Fruit fly (Drosophila melanogaster): Measurements from ENCODE around the gene AdoR.
A peak's percentile ranks its signal among the peaks of the same experiment; 100 is the strongest.

Gene AdoR

dm6 chr3R:30189836-30190235, 40.4 kb upstream of the AdoR start (continued):
- peak; percentile 80 for TF ChIP-seq CG12769 (tag; optimal IDR thresholded peaks at IDR 0.05)
- no peak for TF ChIP-seq MESR4 (GFP tag; optimal IDR thresholded peaks at IDR 0.05)
- no peak for TF ChIP-seq sima (GFP tag; optimal IDR thresholded peaks at IDR 0.05)
- peak; percentile 46 for TF ChIP-seq Fer2 (tag; optimal IDR thresholded peaks at IDR 0.05)
- TF ChIP-seq CG13296 (GFP tag; optimal IDR thresholded peaks at IDR 0.05): peak; percentile 68
- peak; percentile 31 for TF ChIP-seq sug (tag; optimal IDR thresholded peaks at IDR 0.05)
- no peak for TF ChIP-seq ftz-f1 (GFP tag; optimal IDR thresholded peaks at IDR 0.05)
- peak; percentile 13 for TF ChIP-seq CG1647 (GFP tag; optimal IDR thresholded peaks at IDR 0.05)
- TF ChIP-seq NfI (GFP tag; optimal IDR thresholded peaks at IDR 0.05): peak; percentile 73
- TF ChIP-seq schlank (tag; optimal IDR thresholded peaks at IDR 0.05): no peak
- TF ChIP-seq CG12155 (GFP tag; optimal IDR thresholded peaks at IDR 0.05): peak; percentile 54
- peak; percentile 60 for TF ChIP-seq odd (GFP tag; optimal IDR thresholded peaks at IDR 0.05)
- TF ChIP-seq CG17328 (GFP tag; IDR thresholded peaks at IDR 0.05): peak; percentile 79
- no peak for TF ChIP-seq CG3995 (GFP tag; optimal IDR thresholded peaks at IDR 0.05)
- TF ChIP-seq cato (GFP tag; optimal IDR thresholded peaks at IDR 0.05; ENCODE audit: borderline replicate concordance): peak; percentile 17
- TF ChIP-seq Xrp1 (GFP tag; IDR thresholded peaks at IDR 0.05): peak; percentile 86
- peak; percentile 18 for TF ChIP-seq CG15011 (GFP tag; optimal IDR thresholded peaks at IDR 0.05)
- no peak for TF ChIP-seq CG1792 (GFP tag; optimal IDR thresholded peaks at IDR 0.05)
- no peak for TF ChIP-seq D (optimal IDR thresholded peaks at IDR 0.05)
- peak; percentile 73 for TF ChIP-seq D (GFP tag; optimal IDR thresholded peaks at IDR 0.05)
- TF ChIP-seq CG4404 (GFP tag; IDR thresholded peaks at IDR 0.05): peak; percentile 28; the same call in 1 of the 2 replicates
- TF ChIP-seq Sox102F (GFP tag; optimal IDR thresholded peaks at IDR 0.05): peak; percentile 83
- TF ChIP-seq CG10274 (GFP tag; optimal IDR thresholded peaks at IDR 0.05): peak; percentile 51
- no peak for TF ChIP-seq CG3838 (GFP tag; optimal IDR thresholded peaks at IDR 0.05)
- TF ChIP-seq CG18476 (GFP tag; optimal IDR thresholded peaks at IDR 0.05): peak; percentile 36
- TF ChIP-seq hb (GFP tag; IDR thresholded peaks at IDR 0.05; ENCODE audit: partially characterized antibody): no peak
- no peak for TF ChIP-seq btn (GFP tag; optimal IDR thresholded peaks at IDR 0.05)
- TF ChIP-seq CG43689 (GFP tag; IDR thresholded peaks at IDR 0.05): peak; percentile 58
- TF ChIP-seq amos (GFP tag; IDR thresholded peaks at IDR 0.05; ENCODE audit: partially characterized antibody): no peak
- TF ChIP-seq CG33557 (GFP tag; optimal IDR thresholded peaks at IDR 0.05): no peak
- no peak for TF ChIP-seq Tbp (GFP tag; optimal IDR thresholded peaks at IDR 0.05)
- peak; percentile 62 for TF ChIP-seq CG2120 (GFP tag; optimal IDR thresholded peaks at IDR 0.05)
- no peak for TF ChIP-seq ham (GFP tag; IDR thresholded peaks at IDR 0.05)
- peak; percentile 77; the same call in 2 of the 3 replicates for TF ChIP-seq CG17361 (GFP tag; IDR thresholded peaks at IDR 0.05)
- no peak for TF ChIP-seq Stat92E (GFP tag; optimal IDR thresholded peaks at IDR 0.05)
- no peak for TF ChIP-seq Dip2 (GFP tag; IDR thresholded peaks at IDR 0.05)
- TF ChIP-seq Lpt (GFP tag; optimal IDR thresholded peaks at IDR 0.05): no peak
- TF ChIP-seq CG5953 (GFP tag; IDR thresholded peaks at IDR 0.05): peak; percentile 67; the same call in 1 of the 2 replicates
- TF ChIP-seq CrebB (tag; optimal IDR thresholded peaks at IDR 0.05): peak; percentile 15
- no peak for TF ChIP-seq HmgD (GFP tag; optimal IDR thresholded peaks at IDR 0.05)
- TF ChIP-seq CG1603 (tag; optimal IDR thresholded peaks at IDR 0.05): peak; percentile 83
- peak; percentile 30; the same call in 1 of the 2 replicates for TF ChIP-seq CG8765 (GFP tag; IDR thresholded peaks at IDR 0.05)

dm6 chr3R:30189398-30189797, 40.0 kb upstream of the AdoR start:
- TF ChIP-seq gsb-n (tag; optimal IDR thresholded peaks at IDR 0.05): no peak
- 0 out of 4 replicates have a peak, but pooled peaks have one; percentile 14 for TF ChIP-seq chinmo (GFP tag; IDR thresholded peaks at IDR 0.05; ENCODE audit: partially characterized antibody)

Data from whole organism, embryonic.